Worm (Caenorhabditis elegans): ENCODE data around the gene clp-6.

Gene clp-6

ce11 chrIV:1465462-1465861, 30.6 kb upstream of the clp-6 start:
- TF ChIP-seq tlf-1 (GFP tag; optimal IDR thresholded peaks at IDR 0.05) (no peak), ceh-27 (GFP tag; optimal IDR thresholded peaks at IDR 0.05) (no peak), mxl-1 (tag; optimal IDR thresholded peaks at IDR 0.05) (no peak), F57A8.1 (GFP tag; optimal IDR thresholded peaks at IDR 0.05) (no peak), lin-54 (GFP tag; optimal IDR thresholded peaks at IDR 0.05) (no peak), B0261.1 (tag; optimal IDR thresholded peaks at IDR 0.05) (peak; percentile 44), dox-1 (GFP tag; IDR thresholded peaks at IDR 0.05) (no peak), let-607 (tag; optimal IDR thresholded peaks at IDR 0.05) (no peak), F55B11.4 (tag; optimal IDR thresholded peaks at IDR 0.05; ENCODE audit: borderline replicate concordance, insufficient read depth) (no peak), F33H1.4 (GFP tag; IDR thresholded peaks at IDR 0.05) (no peak), tbp1 (GFP tag; optimal IDR thresholded peaks at IDR 0.05) (peak; percentile 77), unc-130 (GFP tag; optimal IDR thresholded peaks at IDR 0.05) (no peak), rpc-1 (optimal IDR thresholded peaks at IDR 0.05) (peak; percentile 47), rpc-1 (tag; optimal IDR thresholded peaks at IDR 0.05) (peak; percentile 71), athp-1 (tag; optimal IDR thresholded peaks at IDR 0.05) (no peak), nfya-1 (tag; optimal IDR thresholded peaks at IDR 0.05; ENCODE audit: borderline replicate concordance, insufficient read depth) (no peak)

DNA sequence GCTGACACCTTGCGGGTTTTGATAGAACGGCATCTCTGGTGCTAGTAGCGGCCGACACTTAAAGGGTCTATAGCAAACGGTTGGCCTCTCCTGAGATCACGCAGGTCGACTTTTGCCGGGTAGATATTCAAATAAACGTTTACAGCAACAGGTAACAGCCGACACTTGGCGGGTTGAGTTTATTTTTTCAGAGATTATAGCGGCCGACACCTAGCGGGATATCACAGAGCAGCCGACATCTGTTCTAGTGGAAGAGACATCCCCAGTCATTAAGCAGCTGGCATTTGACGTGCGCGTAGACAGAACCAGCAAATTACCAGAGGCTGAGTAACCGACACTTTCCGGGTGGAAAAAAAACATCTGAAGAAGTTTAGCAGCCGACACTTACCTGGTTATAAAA, 26.6 kb upstream of the clp-6 start:
- TF ChIP-seq snpc-4 (GFP tag; optimal IDR thresholded peaks at IDR 0.05) = no peak
- peak in 1 of 4 experiments; percentile 24 for TF ChIP-seq snpc-4 (tag; optimal IDR thresholded peaks at IDR 0.05)
- TF ChIP-seq nfya-2 (GFP tag; IDR thresholded peaks at IDR 0.05) = no peak

DNA sequence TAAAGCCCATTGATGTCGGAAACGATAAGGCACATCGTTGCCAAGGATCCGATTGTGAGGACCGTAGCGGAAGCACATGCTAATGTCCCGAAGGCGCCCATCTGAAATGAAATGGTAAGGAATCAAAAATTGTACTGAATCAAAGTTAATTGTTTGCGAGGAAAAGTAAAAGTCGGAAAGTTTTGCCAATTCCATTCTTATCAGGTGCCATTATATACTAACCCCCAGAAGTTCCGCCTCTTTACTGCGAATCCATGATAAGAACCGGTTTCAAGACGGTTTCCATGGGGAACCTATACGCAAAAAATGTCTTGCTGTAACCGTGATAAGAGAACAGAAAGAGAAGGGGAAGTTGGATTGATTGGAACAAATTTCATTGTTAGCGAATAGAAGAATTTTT, 25.8 kb upstream of the clp-6 start, which contains the start of gene col-106:
Gene col-106, minus strand, starts transcription at position 101 of the 400 bp plus-strand sequence.
- TF ChIP-seq ceh-100 (GFP tag; IDR thresholded peaks at IDR 0.05) (no peak), dpff-1 (tag; optimal IDR thresholded peaks at IDR 0.05) (no peak), snpc-4 (GFP tag; optimal IDR thresholded peaks at IDR 0.05) (no peak), snpc-4 (tag; optimal IDR thresholded peaks at IDR 0.05) (no peak), dpl-1 (GFP tag; optimal IDR thresholded peaks at IDR 0.05) (no peak), mcd-1 (GFP tag; IDR thresholded peaks at IDR 0.05) (no peak), attf-5 (GFP tag; optimal IDR thresholded peaks at IDR 0.05) (no peak), T07F8.4 (tag; optimal IDR thresholded peaks at IDR 0.05) (no peak), F33H1.4 (GFP tag; IDR thresholded peaks at IDR 0.05) (no peak), attf-6 (GFP tag; IDR thresholded peaks at IDR 0.05) (no peak)

DNA sequence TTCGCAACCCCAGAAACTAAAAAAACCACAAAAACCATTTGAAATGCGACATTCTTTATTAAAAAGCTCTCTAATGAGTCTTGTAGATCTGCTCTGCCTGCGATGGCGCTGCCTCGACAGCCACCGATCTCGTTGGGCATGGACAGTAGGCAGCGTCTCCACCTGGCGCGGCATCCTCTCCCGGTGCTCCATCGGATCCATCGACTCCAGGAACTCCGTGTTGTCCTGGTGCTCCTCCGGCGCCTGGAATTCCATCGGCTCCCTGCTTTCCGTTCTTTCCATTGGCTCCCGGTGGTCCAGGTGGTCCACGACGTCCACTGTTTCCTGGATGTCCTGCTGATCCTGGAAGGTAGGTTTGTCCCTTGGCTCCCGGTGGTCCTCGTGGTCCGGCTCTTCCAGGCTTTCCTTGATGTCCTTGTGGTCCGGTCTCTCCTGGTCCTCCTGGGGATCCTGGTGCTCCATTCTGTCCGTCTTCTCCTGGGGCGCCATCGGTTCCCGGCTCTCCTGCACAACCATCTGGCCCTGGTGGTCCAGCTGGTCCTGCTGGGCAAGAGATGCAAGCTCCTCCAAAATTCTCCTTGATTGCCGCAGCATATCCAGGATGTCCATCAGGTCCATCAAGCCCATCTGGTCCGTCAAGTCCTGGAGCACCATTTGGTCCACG, 25.1 kb upstream of the clp-6 start:
- peak; percentile 11 for TF ChIP-seq sptf-2 (GFP tag; optimal IDR thresholded peaks at IDR 0.05)
- TF ChIP-seq zfh-2 (GFP tag; conservative IDR thresholded peaks at IDR 0.05) = peak; percentile 85
- TF ChIP-seq egrh-3 (GFP tag; IDR thresholded peaks at IDR 0.05) = peak; percentile 67; the same call in 1 of the 2 replicates
- no peak for TF ChIP-seq lin-54 (GFP tag; optimal IDR thresholded peaks at IDR 0.05)
- no peak for TF ChIP-seq ceh-79 (tag; optimal IDR thresholded peaks at IDR 0.05)
- no peak for TF ChIP-seq egl-18 (GFP tag; IDR thresholded peaks at IDR 0.05)
- no peak for TF ChIP-seq lag-1 (GFP tag; IDR thresholded peaks at IDR 0.05)
- no peak for TF ChIP-seq pbrm-1 (GFP tag; IDR thresholded peaks at IDR 0.05)
- 0 out of 2 replicates have a peak, but pooled peaks have one; percentile 35 for TF ChIP-seq Y56A3A.18 (GFP tag; IDR thresholded peaks at IDR 0.05)
